Worm (Caenorhabditis elegans): ENCODE data around the gene Y42G9A.3.

DNA sequence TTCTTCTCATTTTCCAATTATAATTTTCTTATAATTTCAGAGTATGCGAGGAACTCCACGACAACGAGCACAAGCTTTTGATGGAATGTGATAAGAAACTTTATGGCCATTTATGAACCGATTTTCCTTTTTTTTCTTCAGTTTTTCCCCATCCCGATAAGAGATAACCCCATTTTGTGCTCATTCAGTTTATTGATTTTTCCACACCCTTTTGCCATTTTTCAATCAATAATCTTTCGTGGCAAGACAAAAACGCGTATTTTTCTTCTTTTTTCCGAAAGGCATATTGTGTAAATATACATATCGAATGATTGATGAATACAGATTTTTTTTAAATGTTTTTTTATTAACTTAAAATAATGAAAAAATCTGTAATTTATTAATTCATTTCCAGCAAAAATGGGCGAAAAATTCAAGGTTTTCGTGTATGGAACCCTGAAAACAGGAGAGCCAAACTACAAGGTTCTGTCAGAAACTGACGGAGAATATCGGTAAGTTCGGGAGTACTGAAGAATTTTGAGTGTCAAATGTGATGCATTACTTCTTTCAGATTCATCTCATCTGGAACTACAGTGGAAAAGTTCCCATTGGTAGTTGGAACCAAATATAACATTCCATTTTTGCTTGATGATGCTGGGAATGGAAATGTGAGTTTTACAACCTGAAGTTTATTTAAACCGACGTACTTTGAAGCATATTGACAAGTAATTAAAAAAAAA, 18.4 kb downstream of the Y42G9A.3 start, which contains the start of gene F42A10.9:
- no peak for TF ChIP-seq lsy-2 (tag; optimal IDR thresholded peaks at IDR 0.05)
- TF ChIP-seq ham-2 (GFP tag; optimal IDR thresholded peaks at IDR 0.05), result no peak
- no peak for TF ChIP-seq elt-3 (tag; optimal IDR thresholded peaks at IDR 0.05)
- TF ChIP-seq ces-1 (GFP tag; optimal IDR thresholded peaks at IDR 0.05), result no peak
- TF ChIP-seq blmp-1 (tag; optimal IDR thresholded peaks at IDR 0.05), result no peak
- no peak for TF ChIP-seq unc-39 (tag; optimal IDR thresholded peaks at IDR 0.05)
- no peak for TF ChIP-seq unc-120 (tag; optimal IDR thresholded peaks at IDR 0.05; ENCODE audit: poor library complexity, severe bottlenecking)
- no peak for TF ChIP-seq drap-1 (GFP tag; optimal IDR thresholded peaks at IDR 0.05)
- no peak for TF ChIP-seq ceh-83 (GFP tag; optimal IDR thresholded peaks at IDR 0.05)
- TF ChIP-seq nhr-237 (tag; optimal IDR thresholded peaks at IDR 0.05), result no peak
- TF ChIP-seq nhr-28 (tag; optimal IDR thresholded peaks at IDR 0.05), result no peak
- TF ChIP-seq unc-62 (GFP tag; optimal IDR thresholded peaks at IDR 0.05), result no peak
